Worm (Caenorhabditis elegans): Measurements from ENCODE around the gene K03B4.2.

Gene K03B4.2

ce11 chrV:4649649-4650384, 38.0 kb upstream of the K03B4.2 start:
- TF ChIP-seq sea-1 (GFP tag; conservative IDR thresholded peaks at IDR 0.05) (no peak), ceh-36 (tag; optimal IDR thresholded peaks at IDR 0.05) (no peak), aly-1 (tag; optimal IDR thresholded peaks at IDR 0.05) (no peak), pes-1 (GFP tag; IDR thresholded peaks at IDR 0.05) (no peak), hmbx-1 (tag; optimal IDR thresholded peaks at IDR 0.05) (no peak), hnd-1 (tag; optimal IDR thresholded peaks at IDR 0.05) (no peak), hmg-4 (GFP tag; optimal IDR thresholded peaks at IDR 0.05) (no peak), ets-7 (tag; optimal IDR thresholded peaks at IDR 0.05) (no peak), tra-4 (tag; optimal IDR thresholded peaks at IDR 0.05) (no peak)

ce11 chrV:4651480-4651879, 36.3 kb upstream of the K03B4.2 start:
- no peak for TF ChIP-seq scrt-1 (GFP tag; IDR thresholded peaks at IDR 0.05)
- TF ChIP-seq hmg-4 (GFP tag; optimal IDR thresholded peaks at IDR 0.05), result no peak
- TF ChIP-seq hnd-1 (tag; optimal IDR thresholded peaks at IDR 0.05), result no peak
- TF ChIP-seq pes-1 (GFP tag; IDR thresholded peaks at IDR 0.05), result no peak
- TF ChIP-seq aly-1 (tag; optimal IDR thresholded peaks at IDR 0.05), result no peak
- no peak for TF ChIP-seq ceh-13 (GFP tag; optimal IDR thresholded peaks at IDR 0.05)

DNA sequence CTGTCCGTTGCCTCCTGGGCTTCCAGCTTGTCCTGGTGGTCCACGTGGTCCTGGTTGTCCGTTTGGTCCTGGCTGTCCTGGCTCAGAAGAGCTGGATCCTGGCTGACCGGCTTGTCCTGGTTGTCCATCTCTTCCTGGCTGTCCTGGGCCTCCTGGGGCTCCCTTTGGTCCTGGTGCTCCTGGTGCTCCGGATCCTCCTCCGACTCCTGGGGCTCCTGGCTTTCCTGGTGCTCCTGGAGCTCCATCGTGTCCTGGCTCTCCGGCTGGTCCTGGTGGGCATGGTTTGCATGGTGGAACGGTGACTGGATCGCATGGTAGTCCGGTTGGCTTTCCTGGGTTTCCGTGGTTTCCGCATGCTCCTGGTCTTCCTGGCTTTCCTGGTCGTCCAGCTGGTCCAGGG, 34.7 kb upstream of the K03B4.2 start:
- TF ChIP-seq tbx-11 (GFP tag; IDR thresholded peaks at IDR 0.05) (no peak), ceh-13 (GFP tag; optimal IDR thresholded peaks at IDR 0.05) (no peak), hmg-4 (GFP tag; optimal IDR thresholded peaks at IDR 0.05) (no peak), hnd-1 (tag; optimal IDR thresholded peaks at IDR 0.05) (no peak), tra-4 (tag; optimal IDR thresholded peaks at IDR 0.05) (no peak), tbx-37 (GFP tag; conservative IDR thresholded peaks at IDR 0.05) (no peak), ama-1 (optimal IDR thresholded peaks at IDR 0.05) (no peak), sea-1 (GFP tag; conservative IDR thresholded peaks at IDR 0.05) (no peak), ceh-36 (tag; optimal IDR thresholded peaks at IDR 0.05) (no peak), scrt-1 (GFP tag; IDR thresholded peaks at IDR 0.05) (no peak), pes-1 (GFP tag; IDR thresholded peaks at IDR 0.05) (no peak)

- TF ChIP-seq ceh-36 (tag; optimal IDR thresholded peaks at IDR 0.05) (no peak), F13C5.2 (tag; optimal IDR thresholded peaks at IDR 0.05) (no peak), pes-1 (GFP tag; IDR thresholded peaks at IDR 0.05) (no peak), scrt-1 (GFP tag; IDR thresholded peaks at IDR 0.05) (no peak), B0310.2 (tag; optimal IDR thresholded peaks at IDR 0.05) (no peak), flt-1 (GFP tag; IDR thresholded peaks at IDR 0.05) (no peak), hmg-4 (GFP tag; optimal IDR thresholded peaks at IDR 0.05) (no peak), tbx-11 (GFP tag; IDR thresholded peaks at IDR 0.05) (no peak), tra-4 (tag; optimal IDR thresholded peaks at IDR 0.05) (no peak), hnd-1 (tag; optimal IDR thresholded peaks at IDR 0.05) (no peak), aly-1 (tag; optimal IDR thresholded peaks at IDR 0.05) (no peak)
These were observed 33.8 kb upstream of the K03B4.2 start, which contains the start of the genes col-139 and F41F3.1 for ce11 chrV:4653871-4654605. col-139 (minus strand) TSS chrV:4653971. F41F3.1 (plus strand) TSS chrV:4654555.

DNA sequence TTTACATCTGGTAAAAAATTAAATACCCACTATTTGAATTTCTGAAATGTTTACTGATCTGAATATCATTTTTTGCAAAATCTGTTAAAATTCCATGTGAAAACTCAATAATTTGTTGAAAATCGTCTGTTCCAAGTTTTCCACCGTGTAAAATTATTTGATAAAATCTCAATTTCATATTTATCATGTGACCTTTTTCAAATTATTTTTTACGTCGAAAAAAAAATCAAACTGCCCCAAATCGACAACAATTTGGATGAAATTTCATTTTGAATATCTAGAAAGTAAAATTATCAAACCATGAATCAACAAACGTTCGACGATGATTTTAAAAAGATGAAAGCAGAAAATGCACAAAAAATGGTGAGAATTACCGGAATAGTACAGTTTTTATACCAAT, 32.6 kb upstream of the K03B4.2 start, which contains the start of gene F41F3.9:
Gene F41F3.9, plus strand, starts transcription at position 301 of the 400 bp plus-strand sequence.
- TF ChIP-seq tra-4 (tag; optimal IDR thresholded peaks at IDR 0.05) (no peak), scrt-1 (GFP tag; IDR thresholded peaks at IDR 0.05) (no peak), ceh-36 (tag; optimal IDR thresholded peaks at IDR 0.05) (no peak), hmbx-1 (tag; optimal IDR thresholded peaks at IDR 0.05) (no peak), B0310.2 (tag; optimal IDR thresholded peaks at IDR 0.05) (no peak), ama-1 (optimal IDR thresholded peaks at IDR 0.05) (no peak), ets-7 (tag; optimal IDR thresholded peaks at IDR 0.05) (no peak), aly-1 (tag; optimal IDR thresholded peaks at IDR 0.05) (no peak), tbx-37 (GFP tag; conservative IDR thresholded peaks at IDR 0.05) (no peak), flt-1 (GFP tag; IDR thresholded peaks at IDR 0.05) (no peak)

DNA sequence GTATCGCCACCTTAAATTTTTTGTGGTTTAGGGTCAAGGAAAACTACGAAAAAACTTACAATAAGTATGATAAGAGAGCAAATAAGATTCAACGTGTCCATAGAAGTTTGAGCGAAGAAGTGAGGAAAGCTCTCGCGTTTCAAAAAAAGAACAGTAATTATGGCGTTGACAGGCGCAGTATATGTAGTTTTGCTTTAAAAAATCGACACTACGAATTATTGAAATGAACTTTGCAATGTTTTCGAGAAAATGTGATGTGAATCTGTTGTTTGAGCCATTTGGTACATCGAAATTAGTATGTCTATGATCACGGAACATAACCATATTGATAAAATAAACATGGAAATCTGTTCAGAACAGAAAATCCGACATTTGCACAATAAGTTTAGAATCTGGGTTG, 25.4 kb upstream of the K03B4.2 start, which contains the start of gene srx-74:
Gene srx-74, minus strand, starts transcription at position 101 of the 400 bp plus-strand sequence.
- TF ChIP-seq hmg-4 (GFP tag; optimal IDR thresholded peaks at IDR 0.05), result no peak
- no peak for TF ChIP-seq flt-1 (GFP tag; IDR thresholded peaks at IDR 0.05)
- TF ChIP-seq ets-7 (tag; optimal IDR thresholded peaks at IDR 0.05), result no peak
- no peak for TF ChIP-seq scrt-1 (GFP tag; IDR thresholded peaks at IDR 0.05)
- no peak for TF ChIP-seq tra-4 (tag; optimal IDR thresholded peaks at IDR 0.05)
- no peak for TF ChIP-seq ceh-13 (GFP tag; optimal IDR thresholded peaks at IDR 0.05)
- TF ChIP-seq hnd-1 (tag; optimal IDR thresholded peaks at IDR 0.05), result no peak
- TF ChIP-seq hmbx-1 (tag; optimal IDR thresholded peaks at IDR 0.05), result no peak
- no peak for TF ChIP-seq tbx-11 (GFP tag; IDR thresholded peaks at IDR 0.05)
- no peak for TF ChIP-seq ceh-36 (tag; optimal IDR thresholded peaks at IDR 0.05)
- TF ChIP-seq aly-1 (tag; optimal IDR thresholded peaks at IDR 0.05), result no peak
- no peak for TF ChIP-seq tbx-37 (GFP tag; conservative IDR thresholded peaks at IDR 0.05)
- no peak for TF ChIP-seq ama-1 (optimal IDR thresholded peaks at IDR 0.05)
- no peak for TF ChIP-seq sea-1 (GFP tag; conservative IDR thresholded peaks at IDR 0.05)
- no peak for TF ChIP-seq pes-1 (GFP tag; IDR thresholded peaks at IDR 0.05)
- TF ChIP-seq B0310.2 (tag; optimal IDR thresholded peaks at IDR 0.05), result no peak
- TF ChIP-seq F13C5.2 (tag; optimal IDR thresholded peaks at IDR 0.05), result no peak

DNA sequence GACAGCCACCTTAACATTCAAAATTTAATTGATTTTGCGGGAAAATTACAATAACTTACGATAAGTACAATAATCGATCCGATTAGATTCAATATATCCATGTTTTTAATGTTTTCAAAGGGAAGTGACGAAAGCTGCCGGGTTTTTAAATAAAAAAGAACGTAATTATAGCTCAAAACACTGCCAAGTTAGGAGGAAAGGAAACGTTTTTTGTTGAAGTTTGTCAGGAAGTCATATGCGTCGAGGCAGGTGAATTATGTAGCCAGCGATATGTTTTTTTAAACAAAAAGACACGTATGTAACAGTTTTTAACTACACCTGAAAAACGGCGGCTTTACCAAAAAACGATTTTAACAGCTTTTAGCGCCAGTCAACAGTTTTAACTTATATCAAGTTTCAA, 22.1 kb upstream of the K03B4.2 start, which contains the start of gene srx-73:
Gene srx-73, minus strand, starts transcription at position 101 of the 400 bp plus-strand sequence.
- TF ChIP-seq B0310.2 (tag; optimal IDR thresholded peaks at IDR 0.05), result no peak
- TF ChIP-seq tra-4 (tag; optimal IDR thresholded peaks at IDR 0.05), result no peak
- no peak for TF ChIP-seq tbx-11 (GFP tag; IDR thresholded peaks at IDR 0.05)
- no peak for TF ChIP-seq hmg-4 (GFP tag; optimal IDR thresholded peaks at IDR 0.05)
- no peak for TF ChIP-seq pes-1 (GFP tag; IDR thresholded peaks at IDR 0.05)
- no peak for TF ChIP-seq F13C5.2 (tag; optimal IDR thresholded peaks at IDR 0.05)
- no peak for TF ChIP-seq ceh-36 (tag; optimal IDR thresholded peaks at IDR 0.05)
- no peak for TF ChIP-seq sea-1 (GFP tag; conservative IDR thresholded peaks at IDR 0.05)
- no peak for TF ChIP-seq hmbx-1 (tag; optimal IDR thresholded peaks at IDR 0.05)
- TF ChIP-seq ama-1 (optimal IDR thresholded peaks at IDR 0.05), result no peak
- no peak for TF ChIP-seq hnd-1 (tag; optimal IDR thresholded peaks at IDR 0.05)
- no peak for TF ChIP-seq flt-1 (GFP tag; IDR thresholded peaks at IDR 0.05)
- TF ChIP-seq aly-1 (tag; optimal IDR thresholded peaks at IDR 0.05), result no peak
- TF ChIP-seq ets-7 (tag; optimal IDR thresholded peaks at IDR 0.05), result no peak
- no peak for TF ChIP-seq ceh-13 (GFP tag; optimal IDR thresholded peaks at IDR 0.05)
- TF ChIP-seq tbx-37 (GFP tag; conservative IDR thresholded peaks at IDR 0.05), result no peak
- no peak for TF ChIP-seq scrt-1 (GFP tag; IDR thresholded peaks at IDR 0.05)

All from whole organism, early embryonic.